Worm (Caenorhabditis elegans) whole organism, L4/young adult: ENCODE measurements around the gene col-174.

Source experiments
- W03F9.2 ChIP-seq: fragments of 150-350 bp; optimal IDR thresholded peaks from 2 replicates; lab custom pipeline; 2014; ENCODE audit warnings: missing biosample characterization, missing genetic modification characterization
- him-1 ChIP-seq: sonication (generic microtip); optimal IDR thresholded peaks from 2 replicates; lab custom pipeline; 2016; ENCODE audit warnings: missing genotype, missing genetic modification reagents, missing genetic modification characterization, missing compliant biosample characterization

DNA sequence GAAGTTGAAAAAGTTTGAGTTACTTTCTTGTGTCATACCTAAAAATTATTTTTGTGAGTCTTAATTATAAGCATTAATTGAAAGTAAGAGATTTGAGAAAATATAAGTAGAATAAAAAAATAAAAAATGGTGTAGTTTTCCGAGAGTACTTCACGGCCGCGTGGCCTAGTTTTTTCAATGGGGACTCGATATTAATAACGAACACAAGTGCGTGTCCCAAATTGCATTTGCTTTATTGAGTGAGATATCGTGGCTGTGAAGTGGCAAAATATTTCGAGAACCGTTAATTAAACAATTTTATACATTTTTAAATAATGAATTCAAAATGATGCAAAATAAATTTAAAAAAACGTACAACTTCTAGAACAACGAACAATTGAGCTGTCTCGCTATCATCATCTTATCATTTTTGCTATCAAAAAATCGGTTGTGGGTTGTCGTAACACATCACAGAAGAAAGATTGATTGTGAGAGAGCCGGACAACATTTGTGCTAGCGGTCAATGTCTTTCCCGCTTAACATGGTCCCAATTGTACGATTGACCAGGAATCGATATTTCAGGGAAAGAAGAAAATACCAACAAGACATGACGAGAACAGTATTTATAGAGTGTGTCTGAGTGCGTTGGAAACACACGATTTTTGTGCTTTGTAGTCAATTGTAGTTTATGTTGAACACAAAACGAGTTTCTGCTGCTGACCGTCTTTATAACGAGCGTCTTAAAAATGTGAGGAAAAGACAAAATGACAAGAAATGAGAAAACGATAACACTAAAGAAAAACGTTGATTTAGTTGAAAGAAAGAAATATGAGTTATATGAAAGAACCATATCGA lies 23.3 kb downstream of the col-174 start, which contains the start of gene apy-1:
- TF ChIP-seq W03F9.2 (tag; lab: Kevin White, UChicago) (no peak), him-1 (tag; lab: Kevin White, UChicago) (no peak)
